Worm (Caenorhabditis elegans) whole organism, L2 larva: ENCODE data around the gene fipr-13.

Experiments used
- R02D3.7 ChIP-seq: fragments of 150-350 bp; optimal IDR thresholded peaks from 2 replicates; lab custom pipeline; 2014; ENCODE audit warnings: missing biosample characterization, missing genetic modification characterization
- Y55F3AM.14 ChIP-seq: fragments of 200-800 bp; sonication (Bioruptor generic); optimal IDR thresholded peaks from 2 replicates; lab custom pipeline; 2018; ENCODE audit warnings: mild to moderate bottlenecking, missing genetic modification characterization, missing compliant biosample characterization
- ZK546.5 ChIP-seq: sonication (generic microtip); optimal IDR thresholded peaks from 2 replicates; lab custom pipeline; 2017; ENCODE audit warnings: missing biosample characterization, missing genetic modification characterization
- aly-2 ChIP-seq: fragments of 150-350 bp; optimal IDR thresholded peaks from 2 replicates; lab custom pipeline; 2014; ENCODE audit warnings: missing biosample characterization, missing genetic modification characterization
- ama-1 ChIP-seq: fragments of 150-350 bp; optimal IDR thresholded peaks from 2 replicates; lab custom pipeline; 2018; ENCODE audit warnings: inconsistent platforms
- blmp-1 ChIP-seq: sonication (generic microtip); optimal IDR thresholded peaks from 2 replicates; lab custom pipeline; 2017; ENCODE audit warnings: missing genetic modification characterization, mild to moderate bottlenecking, missing compliant biosample characterization, antibody characterized with exemption, moderate library complexity; ENCODE audit not compliant: insufficient read depth
- ceh-16 ChIP-seq: fragments of 150-350 bp; optimal IDR thresholded peaks from 2 replicates; lab custom pipeline; 2014; ENCODE audit warnings: missing biosample characterization, missing genetic modification characterization
- ceh-82 ChIP-seq: fragments of 150-350 bp; optimal IDR thresholded peaks from 2 replicates; lab custom pipeline; 2014; ENCODE audit warnings: missing biosample characterization, missing genetic modification characterization
- dmd-4 ChIP-seq: sonication (generic microtip); optimal IDR thresholded peaks from 2 replicates; lab custom pipeline; 2017; ENCODE audit warnings: missing biosample characterization, missing genetic modification characterization
- egl-27 ChIP-seq: sonication (generic microtip); optimal IDR thresholded peaks from 3 replicates; lab custom pipeline; 2017; ENCODE audit warnings: missing biosample characterization, missing genetic modification reagents, missing genetic modification characterization
- elt-1 ChIP-seq: fragments of 150-350 bp; optimal IDR thresholded peaks from 2 replicates; lab custom pipeline; 2014; ENCODE audit warnings: missing biosample characterization, missing genetic modification characterization
- elt-3 ChIP-seq: sonication (generic microtip); optimal IDR thresholded peaks from 2 replicates; lab custom pipeline; 2017; ENCODE audit warnings: missing biosample characterization, missing genetic modification characterization
- fos-1 ChIP-seq: fragments of 150-350 bp; optimal IDR thresholded peaks from 2 replicates; lab custom pipeline; 2014; ENCODE audit warnings: missing biosample characterization, missing genetic modification characterization
- lin-11 ChIP-seq: fragments of 150-350 bp; sonication (generic microtip); optimal IDR thresholded peaks from 2 replicates; lab custom pipeline; 2014; ENCODE audit warnings: missing biosample characterization, missing genetic modification characterization, inconsistent platforms, mixed read lengths
- lsy-2 ChIP-seq, 2 experiments: fragments of 150-350 bp in 1 of 2; sonication (generic microtip) in 1 of 2; optimal IDR thresholded peaks; 2 replicates each; lab custom pipeline; 2014 to 2017; ENCODE audit warnings: missing biosample characterization in 2 of 2, missing genetic modification characterization in 2 of 2
- mab-5 ChIP-seq: fragments of 150-350 bp; optimal IDR thresholded peaks from 2 replicates; lab custom pipeline; 2014; ENCODE audit warnings: missing biosample characterization, missing genetic modification characterization
- mdl-1 ChIP-seq, 2 experiments: fragments of 150-350 bp in 1 of 2; sonication (generic microtip) in 1 of 2; optimal IDR thresholded peaks; 2 replicates each; lab custom pipeline; 2017; ENCODE audit warnings: missing biosample characterization in 2 of 2, missing genetic modification characterization in 2 of 2
- nhr-10 ChIP-seq: sonication (generic microtip); optimal IDR thresholded peaks from 2 replicates; lab custom pipeline; 2017; ENCODE audit warnings: missing biosample characterization, missing genetic modification characterization
- nhr-11 ChIP-seq: fragments of 150-350 bp; optimal IDR thresholded peaks from 2 replicates; lab custom pipeline; 2014; ENCODE audit warnings: missing biosample characterization, missing genetic modification characterization
- nhr-12 ChIP-seq: fragments of 150-350 bp; optimal IDR thresholded peaks from 2 replicates; lab custom pipeline; 2014; ENCODE audit warnings: missing biosample characterization, missing genetic modification characterization
- nhr-129 ChIP-seq: fragments of 150-350 bp; optimal IDR thresholded peaks from 2 replicates; lab custom pipeline; 2014; ENCODE audit warnings: missing biosample characterization, missing genetic modification characterization
- nhr-21 ChIP-seq: fragments of 150-350 bp; optimal IDR thresholded peaks from 2 replicates; lab custom pipeline; 2014; ENCODE audit warnings: missing biosample characterization, missing genetic modification characterization
- nhr-6 ChIP-seq: fragments of 150-350 bp; optimal IDR thresholded peaks from 2 replicates; lab custom pipeline; 2014; ENCODE audit warnings: missing biosample characterization, missing genetic modification characterization
- nhr-77 ChIP-seq: fragments of 150-350 bp; optimal IDR thresholded peaks from 2 replicates; lab custom pipeline; 2014; ENCODE audit warnings: missing biosample characterization, missing genetic modification characterization
- peb-1 ChIP-seq: fragments of 150-350 bp; optimal IDR thresholded peaks from 2 replicates; lab custom pipeline; 2014; ENCODE audit warnings: missing biosample characterization, missing genetic modification characterization
- sem-4 ChIP-seq: fragments of 150-350 bp; optimal IDR thresholded peaks from 2 replicates; lab custom pipeline; 2014; ENCODE audit warnings: missing biosample characterization, missing genetic modification reagents, missing genetic modification characterization
- skn-1 ChIP-seq: sonication (generic microtip); optimal IDR thresholded peaks from 2 replicates; lab custom pipeline; 2017; ENCODE audit warnings: missing biosample characterization, missing genetic modification characterization
- sma-3 ChIP-seq: sonication (generic microtip); optimal IDR thresholded peaks from 2 replicates; lab custom pipeline; 2016; ENCODE audit warnings: missing genetic modification reagents, missing genetic modification characterization, missing compliant biosample characterization
- sma-9 ChIP-seq, 2 experiments: fragments of 150-350 bp in 1 of 2; sonication (generic microtip) in 1 of 2; optimal IDR thresholded peaks; 2 replicates each; lab custom pipeline; 2014 to 2016; ENCODE audit warnings: missing genetic modification characterization in 2 of 2, mild to moderate bottlenecking in 1 of 2, missing biosample characterization in 1 of 2, missing compliant biosample characterization in 1 of 2, missing genetic modification reagents in 1 of 2, moderate library complexity in 1 of 2
- snpc-4 ChIP-seq: fragments of 150-350 bp; optimal IDR thresholded peaks from 2 replicates; lab custom pipeline; 2014; ENCODE audit warnings: missing biosample characterization, missing genetic modification characterization
- unc-39 ChIP-seq: fragments of 150-350 bp; optimal IDR thresholded peaks from 2 replicates; lab custom pipeline; 2014; ENCODE audit warnings: missing biosample characterization, missing genetic modification characterization
- unc-55 ChIP-seq: fragments of 150-350 bp; sonication (generic microtip); optimal IDR thresholded peaks from 3 replicates; lab custom pipeline; 2014; ENCODE audit warnings: missing biosample characterization, missing genetic modification reagents, missing genetic modification characterization
- unc-62 ChIP-seq: fragments of 150-350 bp; optimal IDR thresholded peaks from 2 replicates; lab custom pipeline; 2014; ENCODE audit warnings: missing biosample characterization, missing genetic modification reagents, missing genetic modification characterization
- zag-1 ChIP-seq: fragments of 150-350 bp; optimal IDR thresholded peaks from 2 replicates; lab custom pipeline; 2014; ENCODE audit warnings: missing biosample characterization, missing genetic modification characterization
- ztf-1 ChIP-seq: fragments of 200-800 bp; sonication (Bioruptor generic); conservative IDR thresholded peaks from 2 replicates; pipeline ENCODE4 v1.3.6; 2022; ENCODE audit warnings: missing genetic modification characterization, missing compliant biosample characterization
- ztf-4 ChIP-seq: fragments of 150-350 bp; optimal IDR thresholded peaks from 2 replicates; lab custom pipeline; 2014; ENCODE audit warnings: missing biosample characterization, missing genetic modification characterization

fipr-13 gene

ce11 chrV:10070541-10070940 is 6.2 kb downstream of the fipr-13 start, which contains the start of gene nhr-192:
TSS of gene nhr-192 (minus strand) at chrV:10070641.
- TF ChIP-seq elt-1 (tag; lab: Kevin White, UChicago) (no peak), fos-1 (no peak), skn-1 (tag; lab: Kevin White, UChicago) (no peak), sma-9 (GFP tag; optimal IDR thresholded peaks at IDR 0.05; lab: Kevin White, UChicago) (no peak), sma-9 (tag; optimal IDR thresholded peaks at IDR 0.05; lab: Kevin White, UChicago) (no peak), nhr-10 (tag; lab: Kevin White, UChicago) (no peak), nhr-77 (tag; lab: Kevin White, UChicago) (no peak), sma-3 (no peak), lsy-2 (tag; optimal IDR thresholded peaks at IDR 0.05; lab: Kevin White, UChicago) (no peak), ztf-4 (tag; lab: Kevin White, UChicago) (no peak), nhr-21 (tag; lab: Kevin White, UChicago) (no peak), unc-62 (no peak), mdl-1 (tag; optimal IDR thresholded peaks at IDR 0.05; lab: Kevin White, UChicago) (no peak), ceh-16 (tag; lab: Kevin White, UChicago) (no peak), elt-3 (no peak)

- TF ChIP-seq ama-1 (lab: Kevin White, UChicago) (no peak), aly-2 (tag; lab: Kevin White, UChicago) (no peak)
- TF ChIP-seq, all 48 proteins: peak for 0
Measured at ce11 chrV:10072721-10073120, 8.4 kb downstream of the fipr-13 start.

ce11 chrV:10073793-10074192 is 9.5 kb downstream of the fipr-13 start, which contains the start of gene F57A8.6:
TSS of gene F57A8.6 (minus strand) at chrV:10073893.
- TF ChIP-seq dmd-4 (tag; lab: Kevin White, UChicago) (no peak), egl-27 (tag; lab: Kevin White, UChicago) (no peak), unc-55 (GFP tag; lab: Kevin White, UChicago) (no peak), unc-39 (tag; lab: Kevin White, UChicago) (no peak), ztf-1 (GFP tag; lab: Robert Waterston, UW) (no peak), nhr-12 (tag; lab: Kevin White, UChicago) (no peak), nhr-21 (tag; lab: Kevin White, UChicago) (no peak), nhr-11 (tag; lab: Kevin White, UChicago) (no peak), ztf-4 (tag; lab: Kevin White, UChicago) (no peak), blmp-1 (tag; lab: Kevin White, UChicago) (no peak), lsy-2 (tag; optimal IDR thresholded peaks at IDR 0.05; lab: Kevin White, UChicago) (no peak), mdl-1 (tag; optimal IDR thresholded peaks at IDR 0.05; lab: Kevin White, UChicago) (no peak), snpc-4 (tag; lab: Kevin White, UChicago) (no peak), Y55F3AM.14 (GFP tag; lab: Kevin White, UChicago) (no peak), R02D3.7 (tag; lab: Kevin White, UChicago) (no peak), mab-5 (tag; lab: Kevin White, UChicago) (no peak), elt-3 (no peak)

ce11 chrV:10075441-10075840 is 11.1 kb downstream of the fipr-13 start, which contains the start of gene F57A8.7:
TSS of gene F57A8.7 (plus strand) at chrV:10075741.
- TF ChIP-seq nhr-10 (tag; lab: Kevin White, UChicago), result no peak
- no peak for TF ChIP-seq sem-4 (tag; lab: Kevin White, UChicago)
- TF ChIP-seq nhr-77 (tag; lab: Kevin White, UChicago), result no peak
- no peak for TF ChIP-seq aly-2 (tag; lab: Kevin White, UChicago)
- no peak for TF ChIP-seq ZK546.5 (tag; lab: Kevin White, UChicago)

DNA sequence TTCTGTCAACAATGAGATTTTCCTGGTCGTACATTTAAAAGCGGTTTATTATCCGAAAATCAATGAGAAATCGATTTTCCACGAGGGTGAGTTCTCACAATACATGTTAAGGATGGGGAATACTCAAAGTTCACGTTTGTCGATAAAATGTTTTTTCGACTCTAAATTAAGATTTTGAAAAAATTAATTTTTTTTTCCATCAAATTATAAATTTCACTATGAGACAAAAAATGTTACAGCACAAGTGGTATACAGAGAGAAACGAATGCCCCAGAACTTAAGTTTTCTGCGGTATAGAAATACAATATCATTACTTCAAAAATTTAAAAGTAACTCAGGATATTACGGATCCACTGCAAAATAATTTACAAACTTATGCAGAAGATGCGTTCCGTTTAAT is 13.9 kb downstream of the fipr-13 start, which contains the start of gene R04B5.1:
Gene R04B5.1 (minus strand): TSS at position 101 of the 400 bp plus-strand sequence.
- no peak for TF ChIP-seq zag-1
- TF ChIP-seq nhr-77 (tag; lab: Kevin White, UChicago), result no peak
- no peak for TF ChIP-seq lin-11 (tag; lab: Kevin White, UChicago)
- TF ChIP-seq nhr-129 (tag; lab: Kevin White, UChicago), result no peak
- no peak for TF ChIP-seq ama-1 (lab: Kevin White, UChicago)
- TF ChIP-seq peb-1 (tag; lab: Kevin White, UChicago), result no peak
- TF ChIP-seq aly-2 (tag; lab: Kevin White, UChicago), result no peak
- TF ChIP-seq nhr-12 (tag; lab: Kevin White, UChicago), result no peak
- TF ChIP-seq nhr-10 (tag; lab: Kevin White, UChicago), result no peak
- no peak for TF ChIP-seq unc-62
- TF ChIP-seq ztf-1 (GFP tag; lab: Robert Waterston, UW), result no peak
- TF ChIP-seq Y55F3AM.14 (GFP tag; lab: Kevin White, UChicago), result no peak
- no peak for TF ChIP-seq nhr-21 (tag; lab: Kevin White, UChicago)
- no peak for TF ChIP-seq nhr-6
- no peak for TF ChIP-seq ceh-82
- no peak for TF ChIP-seq egl-27 (tag; lab: Kevin White, UChicago)
- no peak for TF ChIP-seq blmp-1 (tag; lab: Kevin White, UChicago)
